Fruit fly (Drosophila melanogaster): ENCODE data around the gene atms.
A peak's percentile ranks its signal among the peaks of the same experiment; 100 is the strongest.

Gene atms

dm6 chr3R:4775371-4775770 is 25.5 kb downstream of the atms start (continued):
- peak; percentile 92 for TF ChIP-seq CG30020 (tag; optimal IDR thresholded peaks at IDR 0.05)
- no peak for TF ChIP-seq tio (GFP tag; optimal IDR thresholded peaks at IDR 0.05)
- no peak for TF ChIP-seq CG5180 (GFP tag; optimal IDR thresholded peaks at IDR 0.05)
- TF ChIP-seq CHES-1-like (GFP tag; optimal IDR thresholded peaks at IDR 0.05): peak; percentile 38
- peak; percentile 27 to 51 for TF ChIP-seq dpn (GFP tag; optimal IDR thresholded peaks at IDR 0.05)
- TF ChIP-seq Lim3 (GFP tag; IDR thresholded peaks at IDR 0.05): no peak
- peak; percentile 32; the same call in 1 of the 2 replicates for TF ChIP-seq lmd (GFP tag; IDR thresholded peaks at IDR 0.05)
- TF ChIP-seq pan (optimal IDR thresholded peaks at IDR 0.05): no peak
- TF ChIP-seq pan (GFP tag; optimal IDR thresholded peaks at IDR 0.05 in 1 of 2, IDR thresholded peaks at IDR 0.05 in 1 of 2): peak in 1 of 2 experiments; percentile 33
- no peak for TF ChIP-seq CG9437 (GFP tag; optimal IDR thresholded peaks at IDR 0.05)
- TF ChIP-seq CG11695 (GFP tag; IDR thresholded peaks at IDR 0.05): no peak
- TF ChIP-seq CG12391 (tag; optimal IDR thresholded peaks at IDR 0.05): peak; percentile 71
- TF ChIP-seq hkb (optimal IDR thresholded peaks at IDR 0.05): no peak
- TF ChIP-seq hkb (GFP tag; IDR thresholded peaks at IDR 0.05): peak; percentile 54; the same call in 1 of the 2 replicates
- TF ChIP-seq dati (GFP tag; IDR thresholded peaks at IDR 0.05): no peak
- peak; percentile 59 for TF ChIP-seq Xbp1 (GFP tag; optimal IDR thresholded peaks at IDR 0.05)
- TF ChIP-seq Bteb2 (GFP tag; optimal IDR thresholded peaks at IDR 0.05): peak; percentile 40
- TF ChIP-seq seq (GFP tag; IDR thresholded peaks at IDR 0.05): no peak
- TF ChIP-seq kay (GFP tag; optimal IDR thresholded peaks at IDR 0.05): no peak
- TF ChIP-seq Mrtf (GFP tag; IDR thresholded peaks at IDR 0.05): no peak
- no peak for TF ChIP-seq Nf-YA (GFP tag; IDR thresholded peaks at IDR 0.05)
- peak; percentile 50 for TF ChIP-seq Myb (GFP tag; optimal IDR thresholded peaks at IDR 0.05)
- TF ChIP-seq CG9817 (tag; optimal IDR thresholded peaks at IDR 0.05): peak; percentile 54
- no peak for TF ChIP-seq CG10147 (GFP tag; optimal IDR thresholded peaks at IDR 0.05)
- no peak for TF ChIP-seq Lpt (GFP tag; optimal IDR thresholded peaks at IDR 0.05)
- TF ChIP-seq CG3163 (GFP tag; optimal IDR thresholded peaks at IDR 0.05): no peak
- no peak for TF ChIP-seq Aef1 (GFP tag; IDR thresholded peaks at IDR 0.05)
- peak; percentile 59; the same call in 1 of the 2 replicates for TF ChIP-seq slbo (GFP tag; IDR thresholded peaks at IDR 0.05)
- no peak for TF ChIP-seq cwo (GFP tag; optimal IDR thresholded peaks at IDR 0.05)
- TF ChIP-seq gem (tag; optimal IDR thresholded peaks at IDR 0.05): no peak
- TF ChIP-seq CG8281 (tag; optimal IDR thresholded peaks at IDR 0.05): no peak
- TF ChIP-seq Elba2 (GFP tag; optimal IDR thresholded peaks at IDR 0.05): peak; percentile 13
- no peak for TF ChIP-seq CG33557 (GFP tag; optimal IDR thresholded peaks at IDR 0.05)
- TF ChIP-seq her (GFP tag; optimal IDR thresholded peaks at IDR 0.05): peak; percentile 98
- peak; percentile 33 for TF ChIP-seq CG10979 (tag; optimal IDR thresholded peaks at IDR 0.05)
- TF ChIP-seq zen2 (GFP tag; IDR thresholded peaks at IDR 0.05; ENCODE audit: partially characterized antibody): no peak
- peak; percentile 54 for TF ChIP-seq Hsf (GFP tag; optimal IDR thresholded peaks at IDR 0.05)
- TF ChIP-seq Doc3 (GFP tag; IDR thresholded peaks at IDR 0.05; ENCODE audit: partially characterized antibody): no peak
- no peak for TF ChIP-seq Hr39 (optimal IDR thresholded peaks at IDR 0.05)
- peak; percentile 49; the same call in 1 of the 2 replicates for TF ChIP-seq Xrp1 (GFP tag; IDR thresholded peaks at IDR 0.05)
- TF ChIP-seq CoRest (tag; optimal IDR thresholded peaks at IDR 0.05): peak; percentile 56
- TF ChIP-seq crol (GFP tag; IDR thresholded peaks at IDR 0.05): no peak
- peak; percentile 80 for TF ChIP-seq CG34422 (GFP tag; IDR thresholded peaks at IDR 0.05)
- no peak for TF ChIP-seq tap (tag; optimal IDR thresholded peaks at IDR 0.05)
- TF ChIP-seq Sry-δ (GFP tag; optimal IDR thresholded peaks at IDR 0.05): peak; percentile 17
- no peak for TF ChIP-seq CG6689 (GFP tag; IDR thresholded peaks at IDR 0.05)
- peak; percentile 13; the same call in 1 of the 2 replicates for TF ChIP-seq Ada2b (GFP tag; IDR thresholded peaks at IDR 0.05)
- TF ChIP-seq CG13894 (tag; optimal IDR thresholded peaks at IDR 0.05): no peak
- TF ChIP-seq Tbp (GFP tag; optimal IDR thresholded peaks at IDR 0.05): no peak
- TF ChIP-seq PHDP (tag; optimal IDR thresholded peaks at IDR 0.05): no peak
- TF ChIP-seq tgo (GFP tag; IDR thresholded peaks at IDR 0.05): peak; percentile 41; the same call in 1 of the 3 replicates
- no peak for TF ChIP-seq CG6175 (GFP tag; IDR thresholded peaks at IDR 0.05)
- peak; percentile 22; the same call in 1 of the 2 replicates for TF ChIP-seq CG10366 (GFP tag; IDR thresholded peaks at IDR 0.05)
